Worm (Caenorhabditis elegans) whole organism, midembryonic: ENCODE measurements around the gene srj-45.

Experiments
- flt-1 ChIP-seq: fragments of 200-800 bp; sonication (Bioruptor generic); IDR thresholded peaks from 2 replicates; pipeline ENCODE4 v1.3.6; 2022; ENCODE audit warnings: missing genetic modification characterization, missing compliant biosample characterization
- klf-2 ChIP-seq: fragments of 200-800 bp; sonication (Bioruptor generic); conservative IDR thresholded peaks from 2 replicates; pipeline ENCODE4 v1.3.6; 2022; ENCODE audit warnings: missing genetic modification reagents, missing genetic modification characterization, missing compliant biosample characterization
- med-1 ChIP-seq: sonication (generic microtip); optimal IDR thresholded peaks from 2 replicates; lab custom pipeline; 2017; ENCODE audit warnings: missing genetic modification characterization, mild to moderate bottlenecking, missing compliant biosample characterization, antibody characterized with exemption, missing genetic modification reagents; ENCODE audit not compliant: insufficient read depth

DNA sequence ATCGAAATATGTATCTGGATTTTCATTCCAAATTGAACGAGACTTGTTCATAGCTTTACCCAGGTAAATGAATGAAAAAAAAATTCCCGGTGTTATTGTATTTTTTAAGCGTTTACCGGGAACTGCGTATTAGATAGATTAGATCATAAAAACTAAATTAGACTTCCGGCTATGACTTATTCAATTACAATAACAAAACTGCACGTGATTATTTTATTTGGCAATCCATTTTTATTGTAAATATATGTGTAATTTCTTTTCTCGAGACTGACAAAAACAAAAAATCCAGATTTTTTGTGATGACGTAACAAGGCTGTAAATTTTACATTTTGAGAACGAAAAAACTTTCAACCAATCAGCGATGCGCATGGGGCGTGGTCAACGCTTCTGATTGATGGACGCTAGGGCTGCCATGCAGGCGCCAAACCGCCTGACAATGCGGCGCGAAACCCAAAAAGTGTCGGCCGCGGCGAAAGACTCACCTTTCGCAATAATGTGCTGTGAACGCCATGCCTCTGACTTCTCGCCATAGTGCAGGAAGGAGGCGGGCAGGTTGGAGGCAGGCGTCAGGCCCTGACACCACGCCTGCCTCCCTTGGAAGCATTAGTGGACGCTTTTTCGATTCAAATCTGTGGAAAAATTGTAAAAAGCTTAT is 14.7 kb downstream of the srj-45 start, which contains the start of gene srh-36:
- no peak for TF ChIP-seq klf-2 (GFP tag; lab: Robert Waterston, UW)
- TF ChIP-seq flt-1 (GFP tag; lab: Robert Waterston, UW), result no peak
- TF ChIP-seq med-1 (GFP tag; lab: Kevin White, UChicago), result no peak
